Worm (Caenorhabditis elegans) whole organism, L4 larva: ENCODE results near the gene C45B2.3.

Source experiments
- D1046.2 ChIP-seq: fragments of 200-800 bp; sonication (Bioruptor generic); IDR thresholded peaks from 2 replicates; pipeline ENCODE4 v1.3.6; 2022; ENCODE audit warnings: missing genetic modification characterization, missing compliant biosample characterization
- F10B5.3 ChIP-seq: sonication (generic microtip); optimal IDR thresholded peaks from 2 replicates; lab custom pipeline; 2016; ENCODE audit warnings: mild to moderate bottlenecking, missing genetic modification characterization, missing compliant biosample characterization
- F26F4.8 ChIP-seq: fragments of 200-800 bp; sonication (Bioruptor generic); conservative IDR thresholded peaks from 2 replicates; pipeline ENCODE4 v1.3.6; 2022; ENCODE audit warnings: missing genetic modification characterization, missing compliant biosample characterization
- F37D6.2 ChIP-seq: sonication (generic microtip); optimal IDR thresholded peaks from 2 replicates; lab custom pipeline; 2016; ENCODE audit warnings: mild to moderate bottlenecking, missing genetic modification characterization, missing compliant biosample characterization
- F44E2.7 ChIP-seq: fragments of 200-800 bp; sonication (Bioruptor generic); IDR thresholded peaks from 2 replicates; pipeline ENCODE4 v2.1.2; 2022; ENCODE audit warnings: missing genetic modification characterization, missing compliant biosample characterization
- F49E8.2 ChIP-seq: sonication (generic microtip); optimal IDR thresholded peaks from 2 replicates; lab custom pipeline; 2016; ENCODE audit warnings: missing compliant biosample characterization, mild to moderate bottlenecking, missing genetic modification characterization, borderline replicate concordance
- Y105C5A.15 ChIP-seq: fragments of 200-800 bp; sonication (Bioruptor generic); IDR thresholded peaks from 2 replicates; pipeline ENCODE4 v1.3.6; 2022; ENCODE audit warnings: missing genetic modification characterization, missing compliant biosample characterization
- Y75B8A.6 ChIP-seq: fragments of 200-800 bp; sonication (Bioruptor generic); IDR thresholded peaks from 2 replicates; pipeline ENCODE4 v1.3.6; 2022; ENCODE audit warnings: missing genetic modification reagents, missing genetic modification characterization, missing compliant biosample characterization
- aha-1 ChIP-seq: fragments of 150-350 bp; peaks from one replicate; lab custom pipeline; 2014; ENCODE audit warnings: missing biosample characterization, missing genetic modification characterization
- ama-1 ChIP-seq: fragments of 150-350 bp; optimal IDR thresholded peaks from 2 replicates; lab custom pipeline; 2014; ENCODE audit warnings: inconsistent platforms, mixed read lengths
- attf-4 ChIP-seq: sonication (generic microtip); optimal IDR thresholded peaks from 3 replicates; lab custom pipeline; 2017; ENCODE audit warnings: missing biosample characterization, missing genetic modification characterization
- ceh-20 ChIP-seq: fragments of 200-800 bp; sonication (Bioruptor generic); IDR thresholded peaks from 2 replicates; pipeline ENCODE4 v1.3.6; 2022; ENCODE audit warnings: missing genetic modification reagents, missing genetic modification characterization, missing compliant biosample characterization
- ceh-32 ChIP-seq: sonication (generic microtip); optimal IDR thresholded peaks from 2 replicates; lab custom pipeline; 2016; ENCODE audit warnings: mild to moderate bottlenecking, missing genetic modification characterization, missing compliant biosample characterization; ENCODE audit not compliant: poor library complexity
- ceh-44 ChIP-seq: fragments of 200-800 bp; sonication (Bioruptor generic); IDR thresholded peaks from 2 replicates; pipeline ENCODE4 v1.3.6; 2022; ENCODE audit warnings: missing genetic modification reagents, missing genetic modification characterization, missing compliant biosample characterization
- ceh-62 ChIP-seq: sonication (generic microtip); optimal IDR thresholded peaks from 2 replicates; lab custom pipeline; 2017; ENCODE audit warnings: missing biosample characterization, missing genetic modification characterization
- ces-1 ChIP-seq: fragments of 150-350 bp; sonication (generic microtip); optimal IDR thresholded peaks from 4 replicates; lab custom pipeline; 2014; ENCODE audit warnings: missing biosample characterization, missing genetic modification reagents, missing genetic modification characterization
- daf-12 ChIP-seq: fragments of 150-350 bp; optimal IDR thresholded peaks from 2 replicates; lab custom pipeline; 2014; ENCODE audit warnings: missing biosample characterization, missing genetic modification reagents, missing genetic modification characterization
- daf-16 ChIP-seq, 3 experiments: sonication (generic microtip); optimal IDR thresholded peaks; 2 replicates each; lab custom pipeline; 2016 to 2017; ENCODE audit warnings: missing genetic modification characterization in 3 of 3, missing genetic modification reagents in 3 of 3, mild to moderate bottlenecking in 2 of 3, missing compliant biosample characterization in 2 of 3, missing biosample characterization in 1 of 3, moderate library complexity in 1 of 3
- daf-19 ChIP-seq: fragments of 200-800 bp; sonication (Bioruptor generic); conservative IDR thresholded peaks from 2 replicates; pipeline ENCODE4 v1.3.6; 2022; ENCODE audit warnings: missing genetic modification characterization, missing compliant biosample characterization
- dmd-6 ChIP-seq: fragments of 200-800 bp; sonication (Bioruptor generic); IDR thresholded peaks from 2 replicates; pipeline ENCODE4 v1.3.6; 2022; ENCODE audit warnings: missing genetic modification reagents, missing genetic modification characterization, missing compliant biosample characterization
- dmd-9 ChIP-seq: fragments of 200-800 bp; sonication (Bioruptor generic); IDR thresholded peaks from 2 replicates; pipeline ENCODE4 v1.3.6; 2022; ENCODE audit warnings: missing genetic modification reagents, missing genetic modification characterization, missing compliant biosample characterization
- dve-1 ChIP-seq: sonication (generic microtip); optimal IDR thresholded peaks from 2 replicates; lab custom pipeline; 2017; ENCODE audit warnings: antibody characterized with exemption, mild to moderate bottlenecking, missing genetic modification characterization, missing compliant biosample characterization; ENCODE audit not compliant: insufficient read depth
- egl-27 ChIP-seq: sonication (generic microtip); optimal IDR thresholded peaks from 3 replicates; lab custom pipeline; 2017; ENCODE audit warnings: missing biosample characterization, missing genetic modification reagents, missing genetic modification characterization
- hlh-11 ChIP-seq: fragments of 200-800 bp; sonication (Bioruptor generic); optimal IDR thresholded peaks from 2 replicates; lab custom pipeline; 2018; ENCODE audit warnings: mild to moderate bottlenecking, missing genetic modification characterization, missing compliant biosample characterization
- jun-1 ChIP-seq: fragments of 150-350 bp; optimal IDR thresholded peaks from 2 replicates; lab custom pipeline; 2014; ENCODE audit warnings: missing biosample characterization, missing genetic modification reagents, missing genetic modification characterization
- lin-39 ChIP-seq: fragments of 150-350 bp; optimal IDR thresholded peaks from 2 replicates; lab custom pipeline; 2014; ENCODE audit warnings: missing biosample characterization, missing genetic modification reagents, missing genetic modification characterization
- lir-3 ChIP-seq: sonication (generic microtip); optimal IDR thresholded peaks from 2 replicates; lab custom pipeline; 2016; ENCODE audit warnings: mild to moderate bottlenecking, missing genetic modification characterization, missing compliant biosample characterization
- lsy-2 ChIP-seq, 2 experiments: fragments of 150-350 bp in 1 of 2; sonication (generic microtip) in 1 of 2; optimal IDR thresholded peaks; 2 replicates each; lab custom pipeline; 2014 to 2017; ENCODE audit warnings: missing biosample characterization in 2 of 2, missing genetic modification characterization in 2 of 2
- mdt-29 ChIP-seq: fragments of 200-800 bp; sonication (Bioruptor generic); IDR thresholded peaks from 2 replicates; pipeline ENCODE4 v1.3.6; 2022; ENCODE audit warnings: missing genetic modification reagents, missing genetic modification characterization, missing compliant biosample characterization
- mep-1 ChIP-seq: fragments of 150-350 bp; sonication (generic microtip); optimal IDR thresholded peaks from 3 replicates; lab custom pipeline; 2014; ENCODE audit warnings: missing biosample characterization, missing genetic modification characterization
- mes-2 ChIP-seq: sonication (generic microtip); optimal IDR thresholded peaks from 2 replicates; lab custom pipeline; 2016; ENCODE audit warnings: missing genotype, mild to moderate bottlenecking, missing genetic modification characterization, missing compliant biosample characterization; ENCODE audit not compliant: poor library complexity, severe bottlenecking
- mxl-3 ChIP-seq: fragments of 200-800 bp; sonication (Bioruptor generic); optimal IDR thresholded peaks from 2 replicates; lab custom pipeline; 2018; ENCODE audit warnings: mild to moderate bottlenecking, missing genetic modification characterization, missing compliant biosample characterization
- nhr-10 ChIP-seq: fragments of 150-350 bp; optimal IDR thresholded peaks from 2 replicates; lab custom pipeline; 2014; ENCODE audit warnings: missing biosample characterization, missing genetic modification characterization
- nhr-102 ChIP-seq: sonication (generic microtip); optimal IDR thresholded peaks from 2 replicates; lab custom pipeline; 2016; ENCODE audit warnings: mild to moderate bottlenecking, missing genetic modification characterization, moderate library complexity, missing compliant biosample characterization
- nhr-11 ChIP-seq: fragments of 150-350 bp; optimal IDR thresholded peaks from 2 replicates; lab custom pipeline; 2014; ENCODE audit warnings: missing biosample characterization, missing genetic modification characterization
- nhr-111 ChIP-seq: fragments of 200-800 bp; sonication (Bioruptor generic); optimal IDR thresholded peaks from 2 replicates; lab custom pipeline; 2018; ENCODE audit warnings: mild to moderate bottlenecking, missing genetic modification characterization, missing compliant biosample characterization
- nhr-237 ChIP-seq: sonication (generic microtip); optimal IDR thresholded peaks from 2 replicates; lab custom pipeline; 2017; ENCODE audit warnings: missing biosample characterization, missing genetic modification characterization
- nhr-25 ChIP-seq: sonication (generic microtip); optimal IDR thresholded peaks from 2 replicates; lab custom pipeline; 2017; ENCODE audit warnings: missing genetic modification characterization, mild to moderate bottlenecking, missing compliant biosample characterization, antibody characterized with exemption, moderate library complexity, borderline replicate concordance; ENCODE audit not compliant: insufficient read depth
- nhr-28 ChIP-seq: fragments of 150-350 bp; optimal IDR thresholded peaks from 2 replicates; lab custom pipeline; 2014; ENCODE audit warnings: missing biosample characterization, missing genetic modification characterization
- nhr-41 ChIP-seq: fragments of 200-800 bp; sonication (Bioruptor generic); IDR thresholded peaks from 2 replicates; pipeline ENCODE4 v1.3.6; 2022; ENCODE audit warnings: missing genetic modification reagents, missing genetic modification characterization, missing compliant biosample characterization
- nhr-48 ChIP-seq: sonication (generic microtip); optimal IDR thresholded peaks from 2 replicates; lab custom pipeline; 2016; ENCODE audit warnings: mild to moderate bottlenecking, missing genetic modification characterization, missing compliant biosample characterization
- nhr-76 ChIP-seq: fragments of 150-350 bp; optimal IDR thresholded peaks from 2 replicates; lab custom pipeline; 2014; ENCODE audit warnings: missing biosample characterization, missing genetic modification characterization
- pha-4 ChIP-seq, 2 experiments: fragments of 150-350 bp in 1 of 2; fragments of 200-800 bp in 1 of 2; sonication (Bioruptor generic) in 1 of 2; IDR thresholded peaks in 1 of 2; optimal IDR thresholded peaks in 1 of 2; 2 replicates each; pipeline versions ENCODE4 v1.3.6 to Lab custom; 2014 to 2022; ENCODE audit warnings: missing genetic modification characterization in 2 of 2, missing genetic modification reagents in 2 of 2, missing biosample characterization in 1 of 2, missing compliant biosample characterization in 1 of 2
- spr-1 ChIP-seq: sonication (generic microtip); optimal IDR thresholded peaks from 2 replicates; lab custom pipeline; 2016; ENCODE audit warnings: mild to moderate bottlenecking, missing genetic modification characterization, missing compliant biosample characterization
- unc-130 ChIP-seq: sonication (generic microtip); optimal IDR thresholded peaks from 2 replicates; lab custom pipeline; 2016; ENCODE audit warnings: missing genetic modification reagents, missing genetic modification characterization, missing compliant biosample characterization
- zfp-3 ChIP-seq: fragments of 200-800 bp; sonication (Bioruptor generic); conservative IDR thresholded peaks from 2 replicates; pipeline ENCODE4 v1.3.6; 2022; ENCODE audit warnings: missing genetic modification reagents, missing genetic modification characterization, missing compliant biosample characterization
- zip-11 ChIP-seq: fragments of 200-800 bp; sonication (Bioruptor generic); IDR thresholded peaks from 2 replicates; pipeline ENCODE4 v1.3.6; 2022; ENCODE audit warnings: missing genetic modification characterization, missing compliant biosample characterization
- zip-2 ChIP-seq: fragments of 150-350 bp; optimal IDR thresholded peaks from 2 replicates; lab custom pipeline; 2014; ENCODE audit warnings: missing biosample characterization, missing genetic modification characterization

The C45B2.3 gene

ce11 chrX:6059163-6059782 lies 23.5 kb upstream of the C45B2.3 start (continued):
- TF ChIP-seq D1046.2 (GFP tag; lab: Robert Waterston, UW), result no peak
- no peak for TF ChIP-seq Y105C5A.15 (GFP tag; lab: Robert Waterston, UW)
- TF ChIP-seq ceh-62, result no peak
- no peak for TF ChIP-seq pha-4 (GFP tag; IDR thresholded peaks at IDR 0.05; lab: Robert Waterston, UW)
- no peak for TF ChIP-seq pha-4 (tag; optimal IDR thresholded peaks at IDR 0.05; lab: Kevin White, UChicago)
- no peak for TF ChIP-seq mxl-3 (GFP tag; lab: Kevin White, UChicago)
- no peak for TF ChIP-seq mes-2 (tag; lab: Kevin White, UChicago)
- TF ChIP-seq daf-12 (tag; lab: Kevin White, UChicago), result no peak
- no peak for TF ChIP-seq zip-2
- TF ChIP-seq nhr-11, result no peak
- TF ChIP-seq ceh-20, result no peak
- TF ChIP-seq mep-1 (tag; lab: Kevin White, UChicago), result peak; percentile 12
- TF ChIP-seq nhr-48 (tag; lab: Kevin White, UChicago), result peak; percentile 77
- no peak for TF ChIP-seq nhr-237
- no peak for TF ChIP-seq lsy-2 (tag; optimal IDR thresholded peaks at IDR 0.05; lab: Kevin White, UChicago)
- no peak for TF ChIP-seq F37D6.2
- TF ChIP-seq daf-19 (GFP tag; lab: Robert Waterston, UW), result no peak
- no peak for TF ChIP-seq F49E8.2
- TF ChIP-seq egl-27 (tag; lab: Kevin White, UChicago), result no peak
- TF ChIP-seq mdt-29, result no peak
- TF ChIP-seq jun-1 (tag; lab: Kevin White, UChicago), result no peak
- TF ChIP-seq ceh-32, result no peak
- TF ChIP-seq nhr-102 (tag; lab: Kevin White, UChicago), result peak; percentile 20
- TF ChIP-seq ama-1 (lab: Kevin White, UChicago), result no peak
- TF ChIP-seq dve-1 (tag; lab: Kevin White, UChicago), result peak; percentile 72
- no peak for TF ChIP-seq daf-16 (GFP tag; optimal IDR thresholded peaks at IDR 0.05; lab: Kevin White, UChicago)
- TF ChIP-seq daf-16 (tag; optimal IDR thresholded peaks at IDR 0.05; lab: Kevin White, UChicago), result peak; percentile 88
- TF ChIP-seq ceh-44, result no peak
- TF ChIP-seq F10B5.3 (tag; lab: Kevin White, UChicago), result no peak
- no peak for TF ChIP-seq attf-4 (tag; lab: Kevin White, UChicago)
- peak; percentile 49 for TF ChIP-seq nhr-10 (tag; lab: Kevin White, UChicago)
- no peak for TF ChIP-seq ces-1
- no peak for TF ChIP-seq zip-11 (GFP tag; lab: Robert Waterston, UW)
- TF ChIP-seq aha-1 (tag; lab: Kevin White, UChicago), result peak; percentile 94
- TF ChIP-seq zfp-3, result no peak
- TF ChIP-seq dmd-6 (GFP tag; lab: Robert Waterston, UW), result peak; percentile 55
- no peak for TF ChIP-seq nhr-111 (GFP tag; lab: Kevin White, UChicago)
- TF ChIP-seq F26F4.8, result no peak
- TF ChIP-seq nhr-28, result peak; percentile 47
- no peak for TF ChIP-seq unc-130 (GFP tag; lab: Kevin White, UChicago)
- TF ChIP-seq Y75B8A.6, result no peak
- no peak for TF ChIP-seq F44E2.7
- TF ChIP-seq spr-1, result no peak
- TF ChIP-seq lir-3, result no peak
- no peak for TF ChIP-seq nhr-41 (GFP tag; lab: Robert Waterston, UW)
- no peak for TF ChIP-seq nhr-76 (tag; lab: Kevin White, UChicago)
- no peak for TF ChIP-seq nhr-25
- TF ChIP-seq lin-39 (tag; lab: Kevin White, UChicago), result no peak
- peak; percentile 64 for TF ChIP-seq hlh-11 (tag; lab: Kevin White, UChicago)
- TF ChIP-seq dmd-9 (GFP tag; lab: Robert Waterston, UW), result no peak
